Fruit fly (Drosophila melanogaster): ENCODE results near the gene CG42675.

CG42675 gene

DNA sequence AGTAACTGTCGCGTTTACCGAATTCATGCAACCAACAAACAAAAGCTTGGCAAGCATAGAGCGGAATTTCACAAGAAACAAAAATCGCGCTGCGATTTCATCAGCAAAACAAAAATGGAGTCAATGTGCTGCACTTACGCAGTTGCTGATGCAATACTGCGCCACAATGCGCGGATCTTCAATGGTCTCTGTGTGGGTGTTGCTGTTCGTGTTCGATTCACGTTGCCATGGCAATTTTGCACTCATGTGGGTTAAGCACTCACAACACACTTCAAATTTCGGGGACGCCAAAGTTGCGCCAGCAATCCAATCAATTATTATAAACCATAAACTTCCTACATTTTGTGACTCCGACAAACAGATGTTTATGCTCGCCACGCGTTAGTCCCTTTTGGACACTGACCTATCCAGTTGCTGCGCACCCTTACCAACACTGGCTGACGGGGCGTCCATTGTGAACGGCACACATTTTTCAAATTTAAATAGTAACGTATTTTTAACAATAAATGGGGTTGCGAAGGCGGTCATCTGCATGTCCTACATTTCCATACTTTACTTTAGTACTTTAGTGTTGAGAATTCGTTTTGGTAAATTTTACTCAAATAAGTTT is 48.7 kb downstream of the CG42675 start, which contains the start of gene CG2017 (continued):
- TF ChIP-seq cwo (GFP tag; optimal IDR thresholded peaks at IDR 0.05) (no peak), Ptx1 (GFP tag; IDR thresholded peaks at IDR 0.05) (0 out of 2 replicates have a peak, but pooled peaks have one; percentile 18), kni (GFP tag; optimal IDR thresholded peaks at IDR 0.05) (peak; percentile 8), CG18476 (GFP tag; optimal IDR thresholded peaks at IDR 0.05) (no peak), CG11093 (GFP tag; IDR thresholded peaks at IDR 0.05) (no peak), Spps (tag; optimal IDR thresholded peaks at IDR 0.05) (no peak), Nf-YB (GFP tag; optimal IDR thresholded peaks at IDR 0.05) (no peak), D19B (GFP tag; optimal IDR thresholded peaks at IDR 0.05) (no peak), CG7963 (GFP tag; IDR thresholded peaks at IDR 0.05; ENCODE audit: partially characterized antibody) (no peak), CG5180 (GFP tag; optimal IDR thresholded peaks at IDR 0.05) (no peak), D (optimal IDR thresholded peaks at IDR 0.05) (no peak), D (GFP tag; optimal IDR thresholded peaks at IDR 0.05) (no peak), CG10321 (GFP tag; IDR thresholded peaks at IDR 0.05) (0 out of 2 replicates have a peak, but pooled peaks have one; percentile 12), gro (GFP tag; optimal IDR thresholded peaks at IDR 0.05) (peak; percentile 45), otp (GFP tag; IDR thresholded peaks at IDR 0.05) (no peak), sisA (GFP tag; IDR thresholded peaks at IDR 0.05) (no peak), Ssrp (tag; optimal IDR thresholded peaks at IDR 0.05) (no peak), CG9437 (GFP tag; optimal IDR thresholded peaks at IDR 0.05) (no peak), danr (GFP tag; IDR thresholded peaks at IDR 0.05) (no peak), CG6791 (GFP tag; IDR thresholded peaks at IDR 0.05; ENCODE audit: partially characterized antibody) (peak; percentile 66), CG11504 (tag; optimal IDR thresholded peaks at IDR 0.05) (peak; percentile 52), corto (GFP tag; optimal IDR thresholded peaks at IDR 0.05) (no peak), nom (GFP tag; optimal IDR thresholded peaks at IDR 0.05) (no peak), sna (GFP tag; IDR thresholded peaks at IDR 0.05; ENCODE audit: partially characterized antibody) (0 out of 2 replicates have a peak, but pooled peaks have one; percentile 30), Kr (GFP tag; optimal IDR thresholded peaks at IDR 0.05) (no peak), slbo (GFP tag; IDR thresholded peaks at IDR 0.05) (peak; percentile 73), CG2116 (GFP tag; optimal IDR thresholded peaks at IDR 0.05) (peak; percentile 76), CG16863 (GFP tag; optimal IDR thresholded peaks at IDR 0.05) (no peak), CG2889 (GFP tag; IDR thresholded peaks at IDR 0.05) (no peak), Hey (tag; optimal IDR thresholded peaks at IDR 0.05) (no peak), Mad (GFP tag; optimal IDR thresholded peaks at IDR 0.05) (peak; percentile 57), fd64A (GFP tag; optimal IDR thresholded peaks at IDR 0.05) (no peak), NC2α (GFP tag; optimal IDR thresholded peaks at IDR 0.05) (peak; percentile 35), CG5245 (GFP tag; optimal IDR thresholded peaks at IDR 0.05) (peak; percentile 34), lmd (GFP tag; IDR thresholded peaks at IDR 0.05) (peak; percentile 35; the same call in 1 of the 2 replicates), HLH54F (GFP tag; optimal IDR thresholded peaks at IDR 0.05) (peak; percentile 71), dmrt99B (tag; optimal IDR thresholded peaks at IDR 0.05) (no peak), CG4617 (GFP tag; optimal IDR thresholded peaks at IDR 0.05; ENCODE audit: borderline replicate concordance) (peak; percentile 84), Meics (GFP tag; optimal IDR thresholded peaks at IDR 0.05) (peak; percentile 32), CG12942 (GFP tag; optimal IDR thresholded peaks at IDR 0.05) (peak; percentile 30), grau (tag; optimal IDR thresholded peaks at IDR 0.05) (peak; percentile 36), CG7745 (tag; optimal IDR thresholded peaks at IDR 0.05) (no peak), CG30431 (GFP tag; optimal IDR thresholded peaks at IDR 0.05) (peak; percentile 20), CG11456 (GFP tag; IDR thresholded peaks at IDR 0.05) (peak; percentile 70; the same call in 2 of the 3 replicates), CG32767 (GFP tag; IDR thresholded peaks at IDR 0.05) (no peak), Atf3 (GFP tag; optimal IDR thresholded peaks at IDR 0.05) (peak; percentile 31), ash1 (GFP tag; optimal IDR thresholded peaks at IDR 0.05) (peak; percentile 27), CG10543 (GFP tag; optimal IDR thresholded peaks at IDR 0.05) (peak; percentile 18), CG13775 (GFP tag; optimal IDR thresholded peaks at IDR 0.05) (peak; percentile 8), zf30C (GFP tag; optimal IDR thresholded peaks at IDR 0.05) (no peak)
